Worm (Caenorhabditis elegans) whole organism, midembryonic: ENCODE measurements around the gene rad-51.

Source experiments
- flt-1 ChIP-seq: fragments of 200-800 bp; sonication (Bioruptor generic); IDR thresholded peaks from 2 replicates; pipeline ENCODE4 v1.3.6; 2022; ENCODE audit warnings: missing genetic modification characterization, missing compliant biosample characterization
- med-1 ChIP-seq: sonication (generic microtip); optimal IDR thresholded peaks from 2 replicates; lab custom pipeline; 2017; ENCODE audit warnings: missing genetic modification characterization, mild to moderate bottlenecking, missing compliant biosample characterization, antibody characterized with exemption, missing genetic modification reagents; ENCODE audit not compliant: insufficient read depth

- TF ChIP-seq flt-1 (GFP tag; lab: Robert Waterston, UW) (no peak), med-1 (GFP tag; lab: Kevin White, UChicago) (no peak)
Observed at ce11 chrIV:10276960-10277359, 7.1 kb downstream of the rad-51 start, which contains the start of gene Y43C5A.7.
